Fruit fly (Drosophila melanogaster) whole organism, embryonic: ENCODE data around the gene Galphai.
A peak's percentile ranks its signal among the peaks of the same experiment; 100 is the strongest.

Source experiments
- Blimp-1 ChIP-seq: fragments of 200-800 bp; sonication (Bioruptor generic); optimal IDR thresholded peaks from 3 replicates; lab custom pipeline; 2018; ENCODE audit warnings: missing biosample characterization, missing genetic modification characterization, mild to moderate bottlenecking, moderate library complexity, missing genetic modification reagents
- CG10979 ChIP-seq: fragments of 200-800 bp; sonication (Bioruptor generic); optimal IDR thresholded peaks from 2 replicates; lab custom pipeline; 2018; ENCODE audit warnings: missing biosample characterization, mild to moderate bottlenecking, missing genetic modification characterization, moderate library complexity
- CG11093 ChIP-seq: fragments of 200-800 bp; sonication (Bioruptor generic); IDR thresholded peaks from 3 replicates; pipeline ENCODE4 v1.3.6; 2022; ENCODE audit warnings: missing biosample characterization, missing genetic modification characterization
- CG11504 ChIP-seq: fragments of 200-800 bp; sonication (Bioruptor generic); optimal IDR thresholded peaks from 3 replicates; lab custom pipeline; 2019; ENCODE audit warnings: missing biosample characterization, mild to moderate bottlenecking, missing genetic modification characterization, moderate library complexity
- CG12659 ChIP-seq: fragments of 200-800 bp; sonication (Bioruptor generic); optimal IDR thresholded peaks from 3 replicates; lab custom pipeline; 2017; ENCODE audit warnings: mild to moderate bottlenecking, missing biosample characterization, missing genetic modification reagents, missing genetic modification characterization
- CG13775 ChIP-seq: fragments of 200-800 bp; sonication (Bioruptor generic); optimal IDR thresholded peaks from 3 replicates; lab custom pipeline; 2017; ENCODE audit warnings: missing biosample characterization, mild to moderate bottlenecking, missing genetic modification characterization
- CG15269 ChIP-seq: fragments of 200-800 bp; sonication (Bioruptor generic); optimal IDR thresholded peaks from 2 replicates; lab custom pipeline; 2018; ENCODE audit warnings: missing biosample characterization, mild to moderate bottlenecking, missing genetic modification characterization, moderate library complexity
- CG1603 ChIP-seq: fragments of 200-800 bp; sonication (Bioruptor generic); optimal IDR thresholded peaks from 2 replicates; lab custom pipeline; 2019; ENCODE audit warnings: missing biosample characterization, mild to moderate bottlenecking, missing genetic modification characterization, moderate library complexity
- CG17361 ChIP-seq: fragments of 200-800 bp; sonication (Bioruptor generic); IDR thresholded peaks from 3 replicates; pipeline ENCODE4 v1.3.6; 2022; ENCODE audit warnings: missing biosample characterization, missing genetic modification characterization
- CG18262 ChIP-seq: fragments of 200-800 bp; optimal IDR thresholded peaks from 3 replicates; lab custom pipeline; 2019; ENCODE audit warnings: missing biosample characterization, mild to moderate bottlenecking, missing genetic modification characterization, moderate library complexity
- CG2678 ChIP-seq: fragments of 200-800 bp; sonication (Bioruptor generic); optimal IDR thresholded peaks from 3 replicates; lab custom pipeline; 2019; ENCODE audit warnings: missing biosample characterization, mild to moderate bottlenecking, missing genetic modification characterization, moderate library complexity
- CG30403 ChIP-seq: fragments of 200-800 bp; sonication (Bioruptor generic); optimal IDR thresholded peaks from 3 replicates; lab custom pipeline; 2016; ENCODE audit warnings: missing biosample characterization, missing genetic modification characterization
- CG5180 ChIP-seq: fragments of 200-800 bp; sonication (Bioruptor generic); optimal IDR thresholded peaks from 3 replicates; lab custom pipeline; 2017; ENCODE audit warnings: missing biosample characterization, missing genetic modification characterization, mild to moderate bottlenecking, moderate library complexity, missing genetic modification reagents
- CG6791 ChIP-seq: fragments of 200-800 bp; sonication (Bioruptor generic); IDR thresholded peaks from 3 replicates; pipeline ENCODE4 v1.3.6; 2022; ENCODE audit warnings: missing biosample characterization, missing genetic modification characterization; ENCODE audit not compliant: partially characterized antibody
- CG7271 ChIP-seq: fragments of 200-800 bp; sonication (Bioruptor generic); optimal IDR thresholded peaks from 2 replicates; lab custom pipeline; 2018; ENCODE audit warnings: missing biosample characterization, mild to moderate bottlenecking, missing genetic modification characterization, moderate library complexity
- CG7839 ChIP-seq: fragments of 200-800 bp; sonication (Bioruptor generic); optimal IDR thresholded peaks from 3 replicates; lab custom pipeline; 2018; ENCODE audit warnings: missing biosample characterization, mild to moderate bottlenecking, missing genetic modification characterization, moderate library complexity
- CG9437 ChIP-seq: fragments of 200-800 bp; sonication (Bioruptor generic); optimal IDR thresholded peaks from 2 replicates; lab custom pipeline; 2018; ENCODE audit warnings: missing biosample characterization, mild to moderate bottlenecking, missing genetic modification characterization
- Chrac-16 ChIP-seq: fragments of 200-800 bp; sonication (Bioruptor generic); optimal IDR thresholded peaks from 3 replicates; lab custom pipeline; 2016; ENCODE audit warnings: missing biosample characterization, missing genetic modification characterization
- Dad ChIP-seq: fragments of 200-800 bp; sonication (Bioruptor generic); optimal IDR thresholded peaks from 3 replicates; lab custom pipeline; 2016; ENCODE audit warnings: missing biosample characterization, missing genetic modification characterization
- Dek ChIP-seq: fragments of 200-800 bp; sonication (Bioruptor generic); optimal IDR thresholded peaks from 3 replicates; lab custom pipeline; 2019; ENCODE audit warnings: missing biosample characterization, mild to moderate bottlenecking, missing genetic modification characterization, moderate library complexity
- Drgx ChIP-seq: fragments of 200-800 bp; sonication (Bioruptor generic); IDR thresholded peaks from 2 replicates; pipeline ENCODE4 v1.3.6; 2022; ENCODE audit warnings: missing biosample characterization, missing genetic modification characterization
- HLH3B ChIP-seq: fragments of 200-800 bp; sonication (Bioruptor generic); IDR thresholded peaks from 2 replicates; pipeline ENCODE4 v1.3.6; 2022; ENCODE audit warnings: missing biosample characterization, missing genetic modification characterization
- HLH54F ChIP-seq: fragments of 200-800 bp; sonication (Bioruptor generic); optimal IDR thresholded peaks from 3 replicates; lab custom pipeline; 2016; ENCODE audit warnings: missing biosample characterization, missing genetic modification characterization
- Hmr ChIP-seq: fragments of 200-800 bp; sonication (Bioruptor generic); optimal IDR thresholded peaks from 3 replicates; lab custom pipeline; 2017; ENCODE audit warnings: mild to moderate bottlenecking, missing biosample characterization, missing genetic modification reagents, missing genetic modification characterization
- Hr51 ChIP-seq, 2 experiments: fragments of 200-800 bp; sonication (Bioruptor generic); optimal IDR thresholded peaks; 2 replicates in 1 of 2; 3 replicates in 1 of 2; lab custom pipeline; 2016 to 2018; ENCODE audit warnings: missing biosample characterization in 2 of 2, missing genetic modification characterization in 2 of 2, mild to moderate bottlenecking in 1 of 2, moderate library complexity in 1 of 2
- Med ChIP-seq: fragments of 200-800 bp; sonication (Bioruptor generic); peaks from one replicate; lab custom pipeline; 2016; ENCODE audit warnings: missing biosample characterization, missing genetic modification characterization, mild to moderate bottlenecking, inconsistent platforms, moderate library complexity
- Sox102F ChIP-seq: fragments of 200-800 bp; sonication (Bioruptor generic); optimal IDR thresholded peaks from 2 replicates; lab custom pipeline; 2018; ENCODE audit warnings: missing biosample characterization, mild to moderate bottlenecking, missing genetic modification characterization, moderate library complexity
- Sry-δ ChIP-seq: fragments of 200-800 bp; sonication (Bioruptor generic); optimal IDR thresholded peaks from 2 replicates; lab custom pipeline; 2016; ENCODE audit warnings: missing biosample characterization, missing genetic modification characterization
- Trl ChIP-seq, 3 experiments: fragments of >200 bp in 2 of 3; fragments of 200-800 bp in 1 of 3; sonication (Bioruptor generic) in 1 of 3; optimal IDR thresholded peaks; 2 replicates in 1 of 3; 3 replicates in 2 of 3; lab custom pipeline; 2016 to 2017; ENCODE audit warnings: missing biosample characterization in 1 of 3, missing genetic modification characterization in 1 of 3
- bigmax ChIP-seq: fragments of 200-800 bp; sonication (Bioruptor generic); optimal IDR thresholded peaks from 2 replicates; lab custom pipeline; 2018; ENCODE audit warnings: missing biosample characterization, mild to moderate bottlenecking, missing genetic modification characterization
- cad ChIP-seq: fragments of >200 bp; optimal IDR thresholded peaks from 2 replicates; lab custom pipeline; 2017; ENCODE audit warnings: missing biosample characterization, missing genetic modification characterization
- dmrt99B ChIP-seq: fragments of 200-800 bp; sonication (Bioruptor generic); optimal IDR thresholded peaks from 2 replicates; lab custom pipeline; 2018; ENCODE audit warnings: missing biosample characterization, mild to moderate bottlenecking, missing genetic modification characterization, moderate library complexity
- fd96Cb ChIP-seq: fragments of 200-800 bp; sonication (Bioruptor generic); optimal IDR thresholded peaks from 2 replicates; lab custom pipeline; 2018; ENCODE audit warnings: missing biosample characterization, mild to moderate bottlenecking, missing genetic modification characterization, moderate library complexity
- gcm ChIP-seq: fragments of 200-800 bp; sonication (Bioruptor generic); optimal IDR thresholded peaks from 2 replicates; lab custom pipeline; 2019; ENCODE audit warnings: missing biosample characterization, mild to moderate bottlenecking, missing genetic modification characterization, moderate library complexity
- gem ChIP-seq: fragments of 200-800 bp; sonication (Bioruptor generic); optimal IDR thresholded peaks from 2 replicates; lab custom pipeline; 2019; ENCODE audit warnings: missing biosample characterization, mild to moderate bottlenecking, missing genetic modification characterization, moderate library complexity
- grau ChIP-seq: fragments of 200-800 bp; optimal IDR thresholded peaks from 3 replicates; lab custom pipeline; 2019; ENCODE audit warnings: missing biosample characterization, mild to moderate bottlenecking, missing genetic modification characterization, moderate library complexity
- hkb ChIP-seq, 2 experiments: fragments of 200-800 bp in 1 of 2; fragments of >200 bp in 1 of 2; sonication (Bioruptor generic) in 1 of 2; IDR thresholded peaks in 1 of 2; optimal IDR thresholded peaks in 1 of 2; 2 replicates each; pipeline versions ENCODE4 v1.3.6 to Lab custom; 2017 to 2022; ENCODE audit warnings: missing biosample characterization in 1 of 2, missing genetic modification characterization in 1 of 2
- klu ChIP-seq: fragments of 200-800 bp; sonication (Bioruptor generic); IDR thresholded peaks from 2 replicates; pipeline ENCODE4 v1.3.6; 2022; ENCODE audit warnings: missing biosample characterization, missing genetic modification characterization
- mirr ChIP-seq: fragments of 200-800 bp; sonication (Bioruptor generic); optimal IDR thresholded peaks from 3 replicates; lab custom pipeline; 2018; ENCODE audit warnings: missing biosample characterization, mild to moderate bottlenecking, missing genetic modification characterization
- prd ChIP-seq, 3 experiments: fragments of >200 bp in 2 of 3; fragments of 200-800 bp in 1 of 3; sonication (Bioruptor generic) in 1 of 3; optimal IDR thresholded peaks in 2 of 3; IDR thresholded peaks in 1 of 3; 2 replicates in 2 of 3; 3 replicates in 1 of 3; pipeline versions ENCODE4 v1.3.6 to Lab custom; 2017 to 2022; ENCODE audit warnings: missing biosample characterization in 1 of 3, missing genetic modification characterization in 1 of 3
- pzg ChIP-seq: fragments of 200-800 bp; sonication (Bioruptor generic); optimal IDR thresholded peaks from 3 replicates; lab custom pipeline; 2018; ENCODE audit warnings: missing biosample characterization, mild to moderate bottlenecking, missing genetic modification characterization, moderate library complexity
- row ChIP-seq: fragments of 200-800 bp; sonication (Bioruptor generic); IDR thresholded peaks from 3 replicates; pipeline ENCODE4 v1.3.6; 2022; ENCODE audit warnings: missing biosample characterization, missing genetic modification characterization
- sens ChIP-seq: fragments of 200-800 bp; sonication (Bioruptor generic); peaks from one replicate; lab custom pipeline; 2016; ENCODE audit warnings: missing biosample characterization, missing genetic modification characterization
- seq ChIP-seq: fragments of 200-800 bp; sonication (Bioruptor generic); IDR thresholded peaks from 2 replicates; pipeline ENCODE4 v1.3.6; 2022; ENCODE audit warnings: missing biosample characterization, missing genetic modification characterization
- stwl ChIP-seq: fragments of 200-800 bp; sonication (Bioruptor generic); optimal IDR thresholded peaks from 3 replicates; lab custom pipeline; 2018; ENCODE audit warnings: missing biosample characterization, mild to moderate bottlenecking, missing genetic modification characterization, moderate library complexity
- unpg ChIP-seq: fragments of 200-800 bp; sonication (Bioruptor generic); optimal IDR thresholded peaks from 3 replicates; lab custom pipeline; 2018; ENCODE audit warnings: missing biosample characterization, mild to moderate bottlenecking, missing genetic modification characterization, moderate library complexity
- vnd ChIP-seq: fragments of 200-800 bp; sonication (Bioruptor generic); IDR thresholded peaks from 3 replicates; pipeline ENCODE4 v1.3.6; 2022; ENCODE audit warnings: missing biosample characterization, missing genetic modification characterization; ENCODE audit not compliant: partially characterized antibody
- vvl ChIP-seq: fragments of 200-800 bp; sonication (Bioruptor generic); IDR thresholded peaks from 2 replicates; pipeline ENCODE4 v1.3.6; 2022; ENCODE audit warnings: missing biosample characterization, missing genetic modification characterization

Gene Galphai

DNA sequence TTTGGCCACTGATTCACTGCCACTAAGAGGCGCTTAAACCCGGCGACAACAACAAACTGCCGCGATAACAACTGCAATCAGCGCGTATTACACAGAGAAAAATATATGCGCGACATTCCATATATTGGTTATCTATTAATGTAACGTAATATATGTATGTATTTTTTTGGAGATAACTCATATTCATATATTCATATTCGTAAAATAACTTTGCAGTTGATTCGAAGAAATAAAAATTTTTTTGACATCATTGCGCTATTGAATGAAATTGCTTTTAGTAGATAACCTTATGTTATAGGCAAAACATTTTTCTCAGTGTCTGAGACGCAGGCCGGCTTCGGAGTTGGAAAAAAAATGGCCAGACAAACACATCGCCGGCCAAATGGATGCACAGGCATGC lies 17.1 kb upstream of the Galphai start:
- no peak for TF ChIP-seq prd (optimal IDR thresholded peaks at IDR 0.05; lab: Kevin White, UChicago)
- TF ChIP-seq prd (GFP tag; IDR thresholded peaks at IDR 0.05; lab: Robert Waterston, UW): 0 out of 3 replicates have a peak, but pooled peaks have one; percentile 33
- TF ChIP-seq CG9437 (GFP tag; lab: Kevin White, UChicago): no peak
- TF ChIP-seq CG11093: 0 out of 3 replicates have a peak, but pooled peaks have one; percentile 35
- TF ChIP-seq cad (GFP tag; lab: Kevin White, UChicago): no peak
- no peak for TF ChIP-seq Chrac-16 (GFP tag; lab: Kevin White, UChicago)
- TF ChIP-seq gcm: no peak
- TF ChIP-seq sens: peak; percentile 80
- no peak for TF ChIP-seq CG5180 (GFP tag; lab: Kevin White, UChicago)
- TF ChIP-seq CG7271: no peak
- TF ChIP-seq CG17361 (GFP tag; lab: Robert Waterston, UW): peak; percentile 34; the same call in 1 of the 3 replicates
- TF ChIP-seq Blimp-1 (GFP tag; lab: Kevin White, UChicago): peak; percentile 3
- TF ChIP-seq Hmr (GFP tag; lab: Kevin White, UChicago): no peak
- TF ChIP-seq Dek (tag; lab: Kevin White, UChicago): no peak
- TF ChIP-seq hkb (optimal IDR thresholded peaks at IDR 0.05; lab: Kevin White, UChicago): no peak
- 0 out of 2 replicates have a peak, but pooled peaks have one; percentile 16 for TF ChIP-seq hkb (GFP tag; IDR thresholded peaks at IDR 0.05; lab: Robert Waterston, UW)
- peak; percentile 49 for TF ChIP-seq CG2678 (tag; lab: Kevin White, UChicago)
- TF ChIP-seq grau: peak; percentile 24
- TF ChIP-seq CG7839 (tag; lab: Kevin White, UChicago): peak; percentile 25
- no peak for TF ChIP-seq klu (GFP tag; lab: Robert Waterston, UW)
- TF ChIP-seq CG13775 (GFP tag; lab: Kevin White, UChicago): no peak
- TF ChIP-seq CG1603: peak; percentile 17
- TF ChIP-seq CG12659: peak; percentile 16
- no peak for TF ChIP-seq row (GFP tag; lab: Robert Waterston, UW)
- TF ChIP-seq CG15269: peak; percentile 26
- TF ChIP-seq Drgx: peak; percentile 65
- TF ChIP-seq unpg: peak; percentile 23
- peak; percentile 4 for TF ChIP-seq CG10979 (tag; lab: Kevin White, UChicago)
- TF ChIP-seq CG6791 (GFP tag; lab: Robert Waterston, UW): no peak
- no peak for TF ChIP-seq Dad
- TF ChIP-seq stwl (tag; lab: Kevin White, UChicago): no peak
- peak; percentile 64 for TF ChIP-seq Med
- peak in 1 of 2 experiments; percentile 51 for TF ChIP-seq Hr51 (GFP tag; optimal IDR thresholded peaks at IDR 0.05; lab: Kevin White, UChicago)
- TF ChIP-seq vnd: no peak
- 0 out of 2 replicates have a peak, but pooled peaks have one; percentile 29 for TF ChIP-seq HLH3B (GFP tag; lab: Robert Waterston, UW)
- no peak for TF ChIP-seq mirr (GFP tag; lab: Kevin White, UChicago)
- TF ChIP-seq CG18262: no peak
- peak; percentile 5 for TF ChIP-seq CG30403
- TF ChIP-seq dmrt99B (tag; lab: Kevin White, UChicago): peak; percentile 52
- peak; percentile 38 for TF ChIP-seq fd96Cb (tag; lab: Kevin White, UChicago)
- TF ChIP-seq Trl (optimal IDR thresholded peaks at IDR 0.05; lab: Kevin White, UChicago): no peak
- TF ChIP-seq Trl (GFP tag; optimal IDR thresholded peaks at IDR 0.05; lab: Kevin White, UChicago): no peak
- TF ChIP-seq bigmax (GFP tag; lab: Kevin White, UChicago): no peak
- TF ChIP-seq vvl (GFP tag; lab: Robert Waterston, UW): peak; percentile 14; the same call in 1 of the 2 replicates
- TF ChIP-seq CG11504 (tag; lab: Kevin White, UChicago): peak; percentile 61
- TF ChIP-seq gem (tag; lab: Kevin White, UChicago): peak; percentile 41
- peak; percentile 30 for TF ChIP-seq Sox102F (GFP tag; lab: Kevin White, UChicago)
- TF ChIP-seq seq (GFP tag; lab: Robert Waterston, UW): peak; percentile 30; the same call in 1 of the 2 replicates
- no peak for TF ChIP-seq HLH54F
- TF ChIP-seq Sry-δ (GFP tag; lab: Kevin White, UChicago): no peak
- TF ChIP-seq pzg (GFP tag; lab: Kevin White, UChicago): no peak
